Worm (Caenorhabditis elegans): ENCODE data around the gene Y37E11B.6.

ce11 chrIV:3557331-3557730 is 41.8 kb downstream of the Y37E11B.6 start, which contains the start of gene osm-9:
- no peak for TF ChIP-seq ztf-23 (GFP tag; IDR thresholded peaks at IDR 0.05)
- TF ChIP-seq ref-1 (GFP tag; conservative IDR thresholded peaks at IDR 0.05): no peak
- no peak for TF ChIP-seq flt-1 (GFP tag; IDR thresholded peaks at IDR 0.05)
- TF ChIP-seq klf-2 (GFP tag; conservative IDR thresholded peaks at IDR 0.05): no peak
- no peak for TF ChIP-seq cog-1 (tag; optimal IDR thresholded peaks at IDR 0.05)
- TF ChIP-seq tab-1 (GFP tag; IDR thresholded peaks at IDR 0.05): no peak
- TF ChIP-seq ztf-29 (GFP tag; IDR thresholded peaks at IDR 0.05): no peak
- TF ChIP-seq T22C8.4 (GFP tag; IDR thresholded peaks at IDR 0.05): no peak

Data from whole organism, midembryonic.